Worm (Caenorhabditis elegans) whole organism, midembryonic: ENCODE results near the gene gcl-1.

Experiments
- flt-1 ChIP-seq: fragments of 200-800 bp; sonication (Bioruptor generic); IDR thresholded peaks from 2 replicates; pipeline ENCODE4 v1.3.6; 2022; ENCODE audit warnings: missing genetic modification characterization, missing compliant biosample characterization
- med-1 ChIP-seq: sonication (generic microtip); optimal IDR thresholded peaks from 2 replicates; lab custom pipeline; 2017; ENCODE audit warnings: missing genetic modification characterization, mild to moderate bottlenecking, missing compliant biosample characterization, antibody characterized with exemption, missing genetic modification reagents; ENCODE audit not compliant: insufficient read depth

DNA sequence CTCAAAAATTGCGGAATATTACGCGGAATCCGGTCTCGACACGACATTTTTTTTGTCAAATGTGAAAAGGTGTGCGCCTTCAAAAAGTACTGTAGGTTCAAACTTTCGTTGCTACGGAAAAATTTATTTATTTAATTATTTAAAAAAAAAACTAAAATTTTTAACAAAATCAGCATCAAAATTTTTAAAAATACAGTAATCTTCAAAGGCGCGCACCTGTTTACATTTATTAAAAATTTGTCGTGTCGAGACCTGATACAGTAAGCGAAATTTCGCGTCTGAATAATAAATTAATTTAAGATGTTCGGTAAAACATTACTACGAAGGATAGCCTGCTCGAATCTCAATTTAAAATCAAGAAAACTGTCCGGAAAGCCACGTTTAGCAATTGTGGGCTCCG, 41.0 kb downstream of the gcl-1 start, which contains the start of gene Y62E10A.6:
- no peak for TF ChIP-seq flt-1 (GFP tag; lab: Robert Waterston, UW)
- no peak for TF ChIP-seq med-1
